Fruit fly (Drosophila melanogaster): ENCODE data around the gene CG46383.

- TF ChIP-seq vvl (GFP tag; IDR thresholded peaks at IDR 0.05) (no peak), lola (GFP tag; optimal IDR thresholded peaks at IDR 0.05) (no peak), da (GFP tag; optimal IDR thresholded peaks at IDR 0.05) (no peak), cato (GFP tag; optimal IDR thresholded peaks at IDR 0.05; ENCODE audit: borderline replicate concordance) (no peak), h (optimal IDR thresholded peaks at IDR 0.05) (no peak), gem (tag; optimal IDR thresholded peaks at IDR 0.05) (no peak), ewg (GFP tag; optimal IDR thresholded peaks at IDR 0.05) (no peak)
Observed at dm6 chr3R:15920229-15920533, 30.6 kb downstream of the CG46383 start.

Data from whole organism, embryonic.